ENCODE assay signal across 6 worm cellular contexts in the genomic region with DNA sequence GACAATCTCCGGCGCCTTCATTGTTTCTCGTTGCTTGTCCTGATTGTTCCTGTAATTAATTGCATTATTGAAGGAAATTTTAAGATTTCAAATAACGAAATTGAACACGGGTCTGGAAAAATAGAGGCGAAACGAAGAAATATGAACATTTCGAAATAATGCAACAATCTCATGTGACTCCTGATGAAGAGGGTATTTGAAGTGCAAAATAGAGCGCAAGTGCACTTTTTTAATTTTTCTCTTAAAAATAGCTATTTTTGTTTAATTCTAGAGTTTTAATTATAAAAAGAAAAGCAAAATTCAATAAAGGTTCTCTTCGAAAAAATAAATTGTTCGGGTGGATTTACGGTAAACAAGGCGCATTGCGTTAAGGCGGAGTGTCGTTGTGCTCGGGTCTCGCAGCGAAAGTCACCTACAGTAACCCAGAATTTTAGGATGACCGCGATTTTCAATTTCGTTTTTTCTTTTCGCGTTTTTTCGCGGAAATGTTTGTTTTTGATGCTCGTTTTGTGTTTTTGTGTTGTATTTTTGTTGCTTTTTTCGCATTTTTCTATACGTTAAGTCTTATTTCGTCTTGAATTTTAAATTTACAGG.
A peak's percentile ranks its signal among the peaks of the same experiment; 100 is the strongest.
TF ChIP-seq lines count a peak whose summit lies in the region.

A gene (minus strand): TSS at position 51 of the 594 bp plus-strand sequence.
A gene (plus strand): TSS at position 592 of the 594 bp plus-strand sequence.

TF ChIP-seq in whole organism, L1 larva, 84 proteins besides CTCF, POLR2A, EP300 and RAD21 (continues in another document):
- no peak for TF ChIP-seq nhr-84 (tag; optimal IDR thresholded peaks at IDR 0.05; lab: Kevin White, UChicago)
- TF ChIP-seq egl-27 (tag; optimal IDR thresholded peaks at IDR 0.05; lab: Kevin White, UChicago), result no peak
- TF ChIP-seq efl-1 (optimal IDR thresholded peaks at IDR 0.05; lab: Kevin White, UChicago), result peak; percentile 56 to 58
- TF ChIP-seq efl-1 (GFP tag; optimal IDR thresholded peaks at IDR 0.05 in 1 of 2; lab: Kevin White, UChicago), result peak; percentile 71 to 91
- TF ChIP-seq sup-37 (GFP tag; optimal IDR thresholded peaks at IDR 0.05; lab: Kevin White, UChicago), result no peak
- TF ChIP-seq F16B12.6 (tag; optimal IDR thresholded peaks at IDR 0.05; lab: Kevin White, UChicago), result no peak
- no peak for TF ChIP-seq zag-1 (tag; optimal IDR thresholded peaks at IDR 0.05; lab: Kevin White, UChicago)
- no peak for TF ChIP-seq grh-1 (GFP tag; IDR thresholded peaks at IDR 0.05; lab: Robert Waterston, UW)
- TF ChIP-seq aha-1 (tag; optimal IDR thresholded peaks at IDR 0.05; lab: Kevin White, UChicago), result no peak
- peak; percentile 26 to 54 for TF ChIP-seq lin-35 (GFP tag; optimal IDR thresholded peaks at IDR 0.05; lab: Kevin White, UChicago)
- TF ChIP-seq rnt-1 (tag; optimal IDR thresholded peaks at IDR 0.05; lab: Kevin White, UChicago), result peak; percentile 10
- TF ChIP-seq efl-3 (GFP tag; optimal IDR thresholded peaks at IDR 0.05; lab: Kevin White, UChicago), result no peak
- peak in 1 of 2 experiments; percentile 94 for TF ChIP-seq lsy-2 (tag; optimal IDR thresholded peaks at IDR 0.05; lab: Kevin White, UChicago)
- no peak for TF ChIP-seq mab-9 (GFP tag; IDR thresholded peaks at IDR 0.05; lab: Robert Waterston, UW)

TF ChIP-seq in whole organism, L2 larva, 48 proteins besides CTCF, POLR2A, EP300 and RAD21:
- TF ChIP-seq egl-27 (tag; optimal IDR thresholded peaks at IDR 0.05; lab: Kevin White, UChicago), result no peak
- no peak for TF ChIP-seq zag-1 (tag; optimal IDR thresholded peaks at IDR 0.05; lab: Kevin White, UChicago)
- no peak for TF ChIP-seq alr-1 (tag; optimal IDR thresholded peaks at IDR 0.05; lab: Kevin White, UChicago)
- TF ChIP-seq ama-1 (optimal IDR thresholded peaks at IDR 0.05; lab: Kevin White, UChicago), result no peak
- TF ChIP-seq elt-1 (tag; optimal IDR thresholded peaks at IDR 0.05; lab: Kevin White, UChicago), result no peak
- TF ChIP-seq snpc-4 (tag; optimal IDR thresholded peaks at IDR 0.05; lab: Kevin White, UChicago), result no peak
- TF ChIP-seq lsy-2 (tag; optimal IDR thresholded peaks at IDR 0.05; lab: Kevin White, UChicago), result peak; percentile 34 to 88
- no peak for TF ChIP-seq F13H6.1 (tag; optimal IDR thresholded peaks at IDR 0.05; lab: Kevin White, UChicago)
- peak; percentile 56 for TF ChIP-seq unc-55 (GFP tag; optimal IDR thresholded peaks at IDR 0.05; lab: Kevin White, UChicago)
- no peak for TF ChIP-seq lin-11 (tag; optimal IDR thresholded peaks at IDR 0.05; lab: Kevin White, UChicago)
- TF ChIP-seq nhr-129 (tag; optimal IDR thresholded peaks at IDR 0.05; lab: Kevin White, UChicago), result no peak
- TF ChIP-seq fos-1 (tag; optimal IDR thresholded peaks at IDR 0.05; lab: Kevin White, UChicago), result no peak
- no peak for TF ChIP-seq unc-62 (GFP tag; optimal IDR thresholded peaks at IDR 0.05; lab: Kevin White, UChicago)
- TF ChIP-seq R02D3.7 (tag; optimal IDR thresholded peaks at IDR 0.05; lab: Kevin White, UChicago), result peak; percentile 71

TF ChIP-seq in whole organism, L3 larva, 47 proteins besides CTCF, POLR2A, EP300 and RAD21:
- TF ChIP-seq lin-39 (tag; optimal IDR thresholded peaks at IDR 0.05; lab: Kevin White, UChicago), result no peak
- no peak for TF ChIP-seq nhr-28 (tag; optimal IDR thresholded peaks at IDR 0.05; lab: Kevin White, UChicago)
- TF ChIP-seq nhr-12 (tag; optimal IDR thresholded peaks at IDR 0.05; lab: Kevin White, UChicago), result no peak
- TF ChIP-seq R02D3.7 (tag; optimal IDR thresholded peaks at IDR 0.05; lab: Kevin White, UChicago), result peak; percentile 88
- TF ChIP-seq mml-1 (tag; optimal IDR thresholded peaks at IDR 0.05; lab: Kevin White, UChicago), result no peak
- TF ChIP-seq unc-62 (GFP tag; optimal IDR thresholded peaks at IDR 0.05; lab: Kevin White, UChicago), result no peak
- no peak for TF ChIP-seq nhr-67 (tag; optimal IDR thresholded peaks at IDR 0.05; lab: Kevin White, UChicago)
- TF ChIP-seq lin-15B (tag; optimal IDR thresholded peaks at IDR 0.05; lab: Kevin White, UChicago), result peak; percentile 61
- TF ChIP-seq tbx-2 (tag; optimal IDR thresholded peaks at IDR 0.05; lab: Kevin White, UChicago), result no peak
- TF ChIP-seq nhr-11 (tag; optimal IDR thresholded peaks at IDR 0.05; lab: Kevin White, UChicago), result no peak
- no peak for TF ChIP-seq ZK546.5 (tag; optimal IDR thresholded peaks at IDR 0.05; lab: Kevin White, UChicago)
- no peak for TF ChIP-seq ceh-82 (tag; optimal IDR thresholded peaks at IDR 0.05; lab: Kevin White, UChicago)

TF ChIP-seq in whole organism, L4 larva, 104 proteins besides CTCF, POLR2A, EP300 and RAD21 (continues in another document):
- TF ChIP-seq fkh-10 (GFP tag; optimal IDR thresholded peaks at IDR 0.05; lab: Kevin White, UChicago) (no peak), Y48G9A.11 (GFP tag; IDR thresholded peaks at IDR 0.05; lab: Robert Waterston, UW) (peak; percentile 100), cey-2 (tag; optimal IDR thresholded peaks at IDR 0.05; lab: Kevin White, UChicago; ENCODE audit: borderline replicate concordance, insufficient read depth) (no peak), lsy-2 (tag; optimal IDR thresholded peaks at IDR 0.05; lab: Kevin White, UChicago) (peak in 1 of 2 experiments; percentile 87), unc-62 (GFP tag; optimal IDR thresholded peaks at IDR 0.05 in 1 of 2; lab: Kevin White, UChicago) (no peak), unc-62 (tag; optimal IDR thresholded peaks at IDR 0.05; lab: Kevin White, UChicago) (no peak), zfp-3 (GFP tag; conservative IDR thresholded peaks at IDR 0.05; lab: Robert Waterston, UW) (no peak), F44E2.7 (GFP tag; IDR thresholded peaks at IDR 0.05; lab: Robert Waterston, UW) (no peak), attf-4 (tag; optimal IDR thresholded peaks at IDR 0.05; lab: Kevin White, UChicago) (no peak), ztf-7 (tag; optimal IDR thresholded peaks at IDR 0.05; lab: Kevin White, UChicago) (no peak), R02D3.7 (tag; optimal IDR thresholded peaks at IDR 0.05; lab: Kevin White, UChicago) (peak; percentile 60), ceh-62 (tag; optimal IDR thresholded peaks at IDR 0.05; lab: Kevin White, UChicago) (no peak), nhr-76 (tag; optimal IDR thresholded peaks at IDR 0.05; lab: Kevin White, UChicago) (no peak), ceh-32 (tag; optimal IDR thresholded peaks at IDR 0.05; lab: Kevin White, UChicago; ENCODE audit: poor library complexity) (no peak), ces-1 (GFP tag; optimal IDR thresholded peaks at IDR 0.05; lab: Kevin White, UChicago) (no peak), snpc-1.2 (GFP tag; IDR thresholded peaks at IDR 0.05; lab: Robert Waterston, UW) (no peak), ceh-20 (GFP tag; IDR thresholded peaks at IDR 0.05; lab: Robert Waterston, UW) (no peak)

TF ChIP-seq in whole organism, mixed stage, embryonic, 35 proteins besides CTCF, POLR2A, EP300 and RAD21:
- TF ChIP-seq nhr-12 (tag; optimal IDR thresholded peaks at IDR 0.05; lab: Kevin White, UChicago) (no peak), sem-2 (GFP tag; optimal IDR thresholded peaks at IDR 0.05; lab: Kevin White, UChicago) (no peak), mab-5 (tag; optimal IDR thresholded peaks at IDR 0.05; lab: Kevin White, UChicago) (no peak), mep-1 (tag; optimal IDR thresholded peaks at IDR 0.05; lab: Kevin White, UChicago) (peak; percentile 48), lin-32 (GFP tag; optimal IDR thresholded peaks at IDR 0.05; lab: Kevin White, UChicago) (no peak), lin-13 (tag; optimal IDR thresholded peaks at IDR 0.05; lab: Kevin White, UChicago) (peak; percentile 68)
TF ChIP-seq in whole organism, mixed stage, embryonic: peak in this region for 2.

TF ChIP-seq in whole organism, young adult, 124 proteins besides CTCF, POLR2A, EP300 and RAD21 (continues in another document):
- TF ChIP-seq tbp1 (GFP tag; optimal IDR thresholded peaks at IDR 0.05; lab: Kevin White, UChicago), result peak; percentile 46
- TF ChIP-seq nhr-90 (tag; optimal IDR thresholded peaks at IDR 0.05; lab: Kevin White, UChicago), result no peak
- TF ChIP-seq dpff-1 (tag; optimal IDR thresholded peaks at IDR 0.05; lab: Kevin White, UChicago), result no peak
- TF ChIP-seq Y53F4B.3 (GFP tag; IDR thresholded peaks at IDR 0.05; lab: Robert Waterston, UW), result peak; percentile 36; the same call in 1 of the 2 replicates
- TF ChIP-seq nhr-179 (tag; optimal IDR thresholded peaks at IDR 0.05; lab: Kevin White, UChicago), result no peak
- TF ChIP-seq Y56A3A.18 (GFP tag; IDR thresholded peaks at IDR 0.05; lab: Robert Waterston, UW), result no peak
- no peak for TF ChIP-seq fkh-3 (tag; optimal IDR thresholded peaks at IDR 0.05; lab: Kevin White, UChicago)
- peak; percentile 37; the same call in 1 of the 2 replicates for TF ChIP-seq hmg-1.2 (GFP tag; IDR thresholded peaks at IDR 0.05; lab: Robert Waterston, UW)
- TF ChIP-seq atf-7 (tag; optimal IDR thresholded peaks at IDR 0.05; lab: Kevin White, UChicago), result no peak
- peak; percentile 53 for TF ChIP-seq snpc-1.3 (tag; optimal IDR thresholded peaks at IDR 0.05; lab: Kevin White, UChicago; ENCODE audit: insufficient read depth)
- no peak for TF ChIP-seq somi-1 (GFP tag; optimal IDR thresholded peaks at IDR 0.05; lab: Kevin White, UChicago)
- peak; percentile 88 for TF ChIP-seq F49E8.2 (tag; optimal IDR thresholded peaks at IDR 0.05; lab: Kevin White, UChicago; ENCODE audit: insufficient read depth)
- no peak for TF ChIP-seq hlh-26 (GFP tag; conservative IDR thresholded peaks at IDR 0.05; lab: Robert Waterston, UW)
- peak; percentile 82 for TF ChIP-seq dox-1 (GFP tag; IDR thresholded peaks at IDR 0.05; lab: Robert Waterston, UW)
- TF ChIP-seq D2030.7 (GFP tag; IDR thresholded peaks at IDR 0.05; lab: Robert Waterston, UW), result peak; percentile 86
- no peak for TF ChIP-seq tbx-9 (tag; optimal IDR thresholded peaks at IDR 0.05; lab: Kevin White, UChicago; ENCODE audit: borderline replicate concordance)
- TF ChIP-seq dpl-1 (GFP tag; optimal IDR thresholded peaks at IDR 0.05; lab: Kevin White, UChicago), result peak; percentile 88
- TF ChIP-seq lsl-1 (GFP tag; optimal IDR thresholded peaks at IDR 0.05; lab: Kevin White, UChicago), result peak; percentile 94
- TF ChIP-seq F23B12.7 (tag; optimal IDR thresholded peaks at IDR 0.05; lab: Kevin White, UChicago; ENCODE audit: insufficient read depth), result peak; percentile 44
- TF ChIP-seq hsf-1 (GFP tag; IDR thresholded peaks at IDR 0.05; lab: Robert Waterston, UW), result peak; percentile 79
- no peak for TF ChIP-seq F37B4.10 (GFP tag; IDR thresholded peaks at IDR 0.05; lab: Robert Waterston, UW)
- TF ChIP-seq madf-8 (GFP tag; conservative IDR thresholded peaks at IDR 0.05; lab: Robert Waterston, UW), result peak; percentile 83
- 0 out of 2 replicates have a peak, but pooled peaks have one; percentile 70 for TF ChIP-seq ztf-28 (GFP tag; IDR thresholded peaks at IDR 0.05; lab: Robert Waterston, UW)
- TF ChIP-seq Y79H2A.3 (GFP tag; conservative IDR thresholded peaks at IDR 0.05; lab: Robert Waterston, UW), result 0 out of 2 replicates have a peak, but pooled peaks have one; percentile 24
- peak; percentile 94 for TF ChIP-seq madf-6 (GFP tag; IDR thresholded peaks at IDR 0.05; lab: Robert Waterston, UW)
- TF ChIP-seq Y53G8AR.9 (GFP tag; conservative IDR thresholded peaks at IDR 0.05; lab: Robert Waterston, UW), result no peak
- peak; percentile 10 for TF ChIP-seq unc-130 (GFP tag; optimal IDR thresholded peaks at IDR 0.05; lab: Kevin White, UChicago)
- TF ChIP-seq lin-54 (GFP tag; optimal IDR thresholded peaks at IDR 0.05; lab: Kevin White, UChicago), result peak; percentile 70
